Worm (Caenorhabditis elegans): Measurements from ENCODE around the gene snu-66.

DNA sequence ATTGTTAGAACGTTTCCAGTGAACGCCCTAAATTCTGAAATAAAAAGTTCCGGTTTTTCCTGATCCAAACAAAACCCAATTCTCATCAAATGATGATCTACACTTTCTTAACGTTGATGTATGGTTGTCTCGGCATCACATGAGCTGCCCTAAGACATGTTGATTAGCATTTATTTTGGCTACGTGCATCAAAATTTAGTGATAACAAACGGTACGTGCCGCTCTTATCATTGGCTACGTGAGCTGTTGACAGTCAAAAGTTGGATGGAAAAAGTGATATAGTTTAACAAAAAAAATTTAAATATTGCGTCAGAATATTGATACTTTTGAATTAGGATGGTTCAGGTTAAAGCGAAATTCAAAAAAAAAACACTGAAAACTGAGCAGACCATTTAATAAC lies 27.5 kb downstream of the snu-66 start:
- TF ChIP-seq unc-55 (GFP tag; optimal IDR thresholded peaks at IDR 0.05): no peak
- no peak for TF ChIP-seq elt-3 (tag; optimal IDR thresholded peaks at IDR 0.05)
- TF ChIP-seq ztf-4 (tag; optimal IDR thresholded peaks at IDR 0.05): no peak
- no peak for TF ChIP-seq nhr-237 (tag; optimal IDR thresholded peaks at IDR 0.05)
- no peak for TF ChIP-seq nhr-25 (tag; optimal IDR thresholded peaks at IDR 0.05)
- no peak for TF ChIP-seq ZK546.5 (tag; optimal IDR thresholded peaks at IDR 0.05)
- no peak for TF ChIP-seq mdl-1 (tag; optimal IDR thresholded peaks at IDR 0.05)
- TF ChIP-seq nhr-11 (tag; optimal IDR thresholded peaks at IDR 0.05): no peak
- TF ChIP-seq ama-1 (optimal IDR thresholded peaks at IDR 0.05): no peak
- no peak for TF ChIP-seq zag-1 (tag; optimal IDR thresholded peaks at IDR 0.05)
- no peak for TF ChIP-seq skn-1 (tag; optimal IDR thresholded peaks at IDR 0.05)

All from whole organism, L2 larva.